Worm (Caenorhabditis elegans): ENCODE data around the gene D2096.12.

D2096.12 gene

ce11 chrIV:8375381-8375780 is 12.1 kb downstream of the D2096.12 start (continued):
- peak; percentile 96 for TF ChIP-seq aha-1 (tag)
- no peak for TF ChIP-seq nhr-237 (tag; optimal IDR thresholded peaks at IDR 0.05)
- peak; percentile 50 for TF ChIP-seq jun-1 (tag; optimal IDR thresholded peaks at IDR 0.05)
- TF ChIP-seq mdt-29 (GFP tag; IDR thresholded peaks at IDR 0.05): peak; percentile 83
- TF ChIP-seq lin-1 (GFP tag; IDR thresholded peaks at IDR 0.05): 0 out of 2 replicates have a peak, but pooled peaks have one; percentile 49
- no peak for TF ChIP-seq skn-1 (tag; optimal IDR thresholded peaks at IDR 0.05)
- TF ChIP-seq mxl-2 (GFP tag; conservative IDR thresholded peaks at IDR 0.05): no peak
- TF ChIP-seq ces-1 (GFP tag; optimal IDR thresholded peaks at IDR 0.05): no peak
- TF ChIP-seq nhr-48 (tag; optimal IDR thresholded peaks at IDR 0.05): peak; percentile 46
- TF ChIP-seq F49E8.2 (tag; optimal IDR thresholded peaks at IDR 0.05; ENCODE audit: borderline replicate concordance): peak; percentile 53
- TF ChIP-seq set-16 (GFP tag; IDR thresholded peaks at IDR 0.05): no peak
- TF ChIP-seq hmg-1.1 (GFP tag; IDR thresholded peaks at IDR 0.05): peak; percentile 88
- TF ChIP-seq fos-1 (tag; optimal IDR thresholded peaks at IDR 0.05): no peak
- no peak for TF ChIP-seq F10B5.3 (tag; optimal IDR thresholded peaks at IDR 0.05)
- TF ChIP-seq nhr-6 (tag; optimal IDR thresholded peaks at IDR 0.05): peak; percentile 14
- peak; percentile 65 for TF ChIP-seq duxl-1 (tag; optimal IDR thresholded peaks at IDR 0.05; ENCODE audit: poor library complexity)
- TF ChIP-seq nhr-76 (tag; optimal IDR thresholded peaks at IDR 0.05): no peak
- TF ChIP-seq gei-8 (GFP tag; optimal IDR thresholded peaks at IDR 0.05): peak; percentile 29
- TF ChIP-seq hlh-30 (tag; optimal IDR thresholded peaks at IDR 0.05; ENCODE audit: insufficient read depth): peak; percentile 64
- TF ChIP-seq lin-15B (tag; optimal IDR thresholded peaks at IDR 0.05): no peak
- TF ChIP-seq mep-1 (tag; optimal IDR thresholded peaks at IDR 0.05): peak; percentile 87
- peak; percentile 77; the same call in 1 of the 2 replicates for TF ChIP-seq ctbp-1 (GFP tag; IDR thresholded peaks at IDR 0.05)
- TF ChIP-seq daf-19 (GFP tag; conservative IDR thresholded peaks at IDR 0.05): peak; percentile 88
- TF ChIP-seq dmd-6 (GFP tag; IDR thresholded peaks at IDR 0.05): peak; percentile 74
- TF ChIP-seq nhr-10 (tag; optimal IDR thresholded peaks at IDR 0.05): no peak
- peak in 1 of 2 experiments; percentile 4 for TF ChIP-seq lsy-2 (tag; optimal IDR thresholded peaks at IDR 0.05)
- TF ChIP-seq php-3 (GFP tag; IDR thresholded peaks at IDR 0.05): 0 out of 2 replicates have a peak, but pooled peaks have one; percentile 54
- TF ChIP-seq Y105C5A.15 (GFP tag; IDR thresholded peaks at IDR 0.05): peak; percentile 83
- no peak for TF ChIP-seq nhr-25 (tag; optimal IDR thresholded peaks at IDR 0.05; ENCODE audit: borderline replicate concordance, insufficient read depth)
- no peak for TF ChIP-seq ZK546.5 (tag; optimal IDR thresholded peaks at IDR 0.05)
- peak in 1 of 2 experiments; percentile 53 for TF ChIP-seq mdl-1 (tag; optimal IDR thresholded peaks at IDR 0.05)
- peak in 1 of 2 experiments; percentile 62 for TF ChIP-seq hif-1 (tag; optimal IDR thresholded peaks at IDR 0.05)
- TF ChIP-seq ama-1 (optimal IDR thresholded peaks at IDR 0.05): peak; percentile 60
- TF ChIP-seq aly-2 (tag; optimal IDR thresholded peaks at IDR 0.05): no peak
- no peak for TF ChIP-seq unc-39 (tag; optimal IDR thresholded peaks at IDR 0.05)
- TF ChIP-seq arid-1 (GFP tag; conservative IDR thresholded peaks at IDR 0.05): peak; percentile 82
- TF ChIP-seq ztf-11 (tag; optimal IDR thresholded peaks at IDR 0.05): no peak
- TF ChIP-seq ceh-32 (tag; optimal IDR thresholded peaks at IDR 0.05; ENCODE audit: poor library complexity): no peak
- TF ChIP-seq snpc-4 (tag; optimal IDR thresholded peaks at IDR 0.05): no peak
- peak; percentile 46 for TF ChIP-seq dpl-1 (GFP tag; optimal IDR thresholded peaks at IDR 0.05)
- 0 out of 2 replicates have a peak, but pooled peaks have one; percentile 47 for TF ChIP-seq ceh-44 (GFP tag; IDR thresholded peaks at IDR 0.05)
- TF ChIP-seq daf-8 (GFP tag; IDR thresholded peaks at IDR 0.05): no peak
- no peak for TF ChIP-seq unc-62 (GFP tag; optimal IDR thresholded peaks at IDR 0.05 in 1 of 2)
- TF ChIP-seq unc-62 (tag; optimal IDR thresholded peaks at IDR 0.05): no peak
- peak; percentile 79 for TF ChIP-seq rbr-2 (tag; optimal IDR thresholded peaks at IDR 0.05)
- peak; percentile 62; the same call in 1 of the 2 replicates for TF ChIP-seq zfp-3 (GFP tag; conservative IDR thresholded peaks at IDR 0.05)
- TF ChIP-seq spr-3 (GFP tag; optimal IDR thresholded peaks at IDR 0.05): peak; percentile 51
- TF ChIP-seq mes-2 (tag; optimal IDR thresholded peaks at IDR 0.05; ENCODE audit: poor library complexity, severe bottlenecking): peak; percentile 89
- TF ChIP-seq tra-1 (GFP tag; IDR thresholded peaks at IDR 0.05): peak; percentile 57; the same call in 1 of the 2 replicates
- TF ChIP-seq F44E2.7 (GFP tag; IDR thresholded peaks at IDR 0.05): no peak
- TF ChIP-seq daf-12 (tag; optimal IDR thresholded peaks at IDR 0.05): no peak

Data from whole organism, L4 larva.